Worm (Caenorhabditis elegans): ENCODE measurements around the gene B0222.11.

B0222.11 gene

ce11 chrV:9148151-9148550 lies 19.8 kb downstream of the B0222.11 start:
- TF ChIP-seq lin-39 (tag; optimal IDR thresholded peaks at IDR 0.05) (no peak), lin-14 (GFP tag; optimal IDR thresholded peaks at IDR 0.05) (peak; percentile 23), swsn-7 (tag; optimal IDR thresholded peaks at IDR 0.05) (no peak), nhr-76 (tag; optimal IDR thresholded peaks at IDR 0.05) (no peak), lin-35 (GFP tag; optimal IDR thresholded peaks at IDR 0.05) (no peak), aha-1 (tag; optimal IDR thresholded peaks at IDR 0.05) (no peak), nhr-85 (tag) (peak; percentile 82), nhr-71 (tag; optimal IDR thresholded peaks at IDR 0.05) (peak; percentile 32), tbx-2 (tag; optimal IDR thresholded peaks at IDR 0.05) (peak; percentile 2), nhr-20 (tag; optimal IDR thresholded peaks at IDR 0.05) (peak; percentile 46), elt-3 (tag; optimal IDR thresholded peaks at IDR 0.05) (no peak)

DNA sequence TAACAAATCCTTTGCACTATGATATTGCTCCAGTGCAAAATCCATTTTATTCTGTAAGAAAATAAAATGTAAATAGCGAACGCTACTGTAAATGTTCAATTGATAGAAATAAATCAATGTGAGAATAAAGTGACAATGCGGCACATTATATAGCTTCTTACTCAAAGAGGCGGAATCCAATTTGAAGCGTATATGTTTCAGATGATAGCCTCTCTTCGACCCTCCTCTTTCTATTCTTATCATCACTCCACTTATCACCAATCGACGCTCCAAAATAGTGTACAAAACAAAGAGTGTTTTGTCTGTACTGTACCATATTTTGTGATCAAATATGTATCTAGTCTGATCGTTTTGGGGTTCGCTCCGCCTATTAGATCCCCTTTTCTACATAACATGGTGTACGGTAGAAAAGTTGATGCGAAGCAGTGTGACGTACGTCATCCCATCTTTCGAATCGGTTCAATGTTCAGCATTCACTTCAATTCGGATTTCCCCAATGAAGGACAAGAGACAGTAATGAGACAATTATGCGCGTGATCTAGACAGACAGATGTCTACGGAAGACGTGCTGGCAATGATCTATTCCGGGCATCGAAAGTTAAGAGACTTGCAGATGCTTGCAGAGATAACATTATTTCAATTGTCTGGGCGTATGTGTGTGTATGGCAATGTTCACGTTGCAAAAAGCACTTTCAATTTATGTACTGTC lies 21.0 kb downstream of the B0222.11 start, which contains the start of gene spl-2:
TSS of gene spl-2 (minus strand) at position 51 of the 709 bp plus-strand sequence.
- TF ChIP-seq egl-27 (tag; optimal IDR thresholded peaks at IDR 0.05) (no peak), C34B4.2 (tag; optimal IDR thresholded peaks at IDR 0.05) (no peak), pax-3 (tag; optimal IDR thresholded peaks at IDR 0.05) (no peak), dpl-1 (GFP tag; optimal IDR thresholded peaks at IDR 0.05) (no peak), fkh-4 (tag; optimal IDR thresholded peaks at IDR 0.05; ENCODE audit: borderline replicate concordance) (no peak), mdl-1 (tag; optimal IDR thresholded peaks at IDR 0.05) (peak in 1 of 2 experiments; percentile 4), isw-1 (GFP tag; IDR thresholded peaks at IDR 0.05) (no peak), mep-1 (tag; optimal IDR thresholded peaks at IDR 0.05) (peak; percentile 27), egl-13 (tag; optimal IDR thresholded peaks at IDR 0.05) (no peak), mab-9 (GFP tag; IDR thresholded peaks at IDR 0.05) (no peak), elt-2 (tag; optimal IDR thresholded peaks at IDR 0.05) (peak; percentile 21), nhr-71 (tag; optimal IDR thresholded peaks at IDR 0.05) (peak; percentile 63), mef-2 (tag; optimal IDR thresholded peaks at IDR 0.05) (no peak), ama-1 (optimal IDR thresholded peaks at IDR 0.05) (no peak), fkh-10 (GFP tag; optimal IDR thresholded peaks at IDR 0.05) (no peak), grh-1 (GFP tag; IDR thresholded peaks at IDR 0.05) (0 out of 2 replicates have a peak, but pooled peaks have one; percentile 40), unc-86 (tag; optimal IDR thresholded peaks at IDR 0.05) (no peak), blmp-1 (tag; optimal IDR thresholded peaks at IDR 0.05) (peak; percentile 85), ztf-11 (tag; optimal IDR thresholded peaks at IDR 0.05) (no peak), lin-14 (GFP tag; optimal IDR thresholded peaks at IDR 0.05) (peak; percentile 83), tbx-2 (tag; optimal IDR thresholded peaks at IDR 0.05) (peak; percentile 17), pqm-1 (tag; optimal IDR thresholded peaks at IDR 0.05) (no peak), hlh-17 (GFP tag; optimal IDR thresholded peaks at IDR 0.05; ENCODE audit: borderline replicate concordance) (no peak), unc-98 (GFP tag; IDR thresholded peaks at IDR 0.05) (no peak), snu-23 (GFP tag; optimal IDR thresholded peaks at IDR 0.05) (peak; percentile 35), nhr-28 (tag; optimal IDR thresholded peaks at IDR 0.05) (no peak), jun-1 (tag; optimal IDR thresholded peaks at IDR 0.05) (no peak), C16A3.4 (tag; optimal IDR thresholded peaks at IDR 0.05) (no peak), nhr-47 (tag; optimal IDR thresholded peaks at IDR 0.05) (no peak), ceh-88 (GFP tag; IDR thresholded peaks at IDR 0.05) (no peak), dsc-1 (tag; optimal IDR thresholded peaks at IDR 0.05) (no peak), nhr-20 (tag; optimal IDR thresholded peaks at IDR 0.05) (peak; percentile 70), fkh-8 (tag; optimal IDR thresholded peaks at IDR 0.05) (no peak), lin-15B (tag; optimal IDR thresholded peaks at IDR 0.05) (no peak), nhr-90 (tag; optimal IDR thresholded peaks at IDR 0.05; ENCODE audit: poor library complexity) (peak; percentile 29), nhr-85 (tag) (peak; percentile 98), alr-1 (tag; optimal IDR thresholded peaks at IDR 0.05; ENCODE audit: borderline replicate concordance) (no peak), nhr-19 (GFP tag; conservative IDR thresholded peaks at IDR 0.05) (peak; percentile 17; the same call in 1 of the 2 replicates), elt-3 (tag; optimal IDR thresholded peaks at IDR 0.05) (peak in 2 of 6 experiments; percentile 5 to 13), C04F5.9 (tag; optimal IDR thresholded peaks at IDR 0.05) (no peak)
